Fruit fly (Drosophila melanogaster) Kc167 (cell line): ENCODE measurements around the gene CG14210.

Source experiments
- h ChIP-seq: fragments of >200 bp; optimal IDR thresholded peaks from 3 replicates; lab custom pipeline; 2018; ENCODE audit warnings: missing external identifiers
- psq ChIP-seq: fragments of >200 bp; optimal IDR thresholded peaks from 2 replicates; lab custom pipeline; 2017; ENCODE audit warnings: missing external identifiers

- TF ChIP-seq psq (no peak), h (lab: Kevin White, UChicago) (no peak)
These were observed 9.0 kb upstream of the CG14210 start for dm6 chrX:19606971-19607370.
